Fruit fly (Drosophila melanogaster) whole organism, embryonic: ENCODE results near the gene CG43052.
A peak's percentile ranks its signal among the peaks of the same experiment; 100 is the strongest.

Source experiments
- ATbp ChIP-seq: fragments of 200-800 bp; sonication (Bioruptor generic); optimal IDR thresholded peaks from 2 replicates; lab custom pipeline; 2017; ENCODE audit warnings: missing biosample characterization, mild to moderate bottlenecking, missing genetic modification characterization, missing genetic modification reagents
- Blimp-1 ChIP-seq: fragments of 200-800 bp; sonication (Bioruptor generic); optimal IDR thresholded peaks from 3 replicates; lab custom pipeline; 2018; ENCODE audit warnings: missing biosample characterization, missing genetic modification characterization, mild to moderate bottlenecking, moderate library complexity, missing genetic modification reagents
- CG10543 ChIP-seq: fragments of 200-800 bp; sonication (Bioruptor generic); optimal IDR thresholded peaks from 3 replicates; lab custom pipeline; 2017; ENCODE audit warnings: missing biosample characterization, mild to moderate bottlenecking, missing genetic modification characterization, moderate library complexity
- CG10654 ChIP-seq: fragments of 200-800 bp; sonication (Bioruptor generic); optimal IDR thresholded peaks from 2 replicates; lab custom pipeline; 2016; ENCODE audit warnings: missing biosample characterization, missing genetic modification characterization
- CG11723 ChIP-seq: fragments of 200-800 bp; sonication (Bioruptor generic); optimal IDR thresholded peaks from 2 replicates; lab custom pipeline; 2017; ENCODE audit warnings: missing biosample characterization, mild to moderate bottlenecking, missing genetic modification characterization
- CG12299 ChIP-seq: fragments of 200-800 bp; sonication (Bioruptor generic); optimal IDR thresholded peaks from 2 replicates; lab custom pipeline; 2018; ENCODE audit warnings: missing biosample characterization, mild to moderate bottlenecking, missing genetic modification characterization
- CG15269 ChIP-seq: fragments of 200-800 bp; sonication (Bioruptor generic); optimal IDR thresholded peaks from 2 replicates; lab custom pipeline; 2018; ENCODE audit warnings: missing biosample characterization, mild to moderate bottlenecking, missing genetic modification characterization, moderate library complexity
- CG16813 ChIP-seq: fragments of 200-800 bp; sonication (Bioruptor generic); IDR thresholded peaks from 3 replicates; pipeline ENCODE4 v1.3.6; 2022; ENCODE audit warnings: missing biosample characterization, missing genetic modification characterization; ENCODE audit not compliant: partially characterized antibody
- CG2678 ChIP-seq: fragments of 200-800 bp; sonication (Bioruptor generic); optimal IDR thresholded peaks from 3 replicates; lab custom pipeline; 2019; ENCODE audit warnings: missing biosample characterization, mild to moderate bottlenecking, missing genetic modification characterization, moderate library complexity
- CG30431 ChIP-seq: fragments of 200-800 bp; sonication (Bioruptor generic); optimal IDR thresholded peaks from 2 replicates; lab custom pipeline; 2017; ENCODE audit warnings: missing biosample characterization, missing genetic modification characterization
- CG31365 ChIP-seq: fragments of 200-800 bp; sonication (Bioruptor generic); optimal IDR thresholded peaks from 2 replicates; lab custom pipeline; 2018; ENCODE audit warnings: missing biosample characterization, mild to moderate bottlenecking, missing genetic modification characterization
- CG3995 ChIP-seq: fragments of 200-800 bp; sonication (Bioruptor generic); optimal IDR thresholded peaks from 3 replicates; lab custom pipeline; 2016; ENCODE audit warnings: missing biosample characterization, missing genetic modification characterization
- CG4360 ChIP-seq: fragments of 200-800 bp; sonication (Bioruptor generic); IDR thresholded peaks from 2 replicates; pipeline ENCODE4 v1.3.6; 2022; ENCODE audit warnings: missing biosample characterization, missing genetic modification characterization
- CG4617 ChIP-seq: fragments of 200-800 bp; sonication (Bioruptor generic); optimal IDR thresholded peaks from 3 replicates; lab custom pipeline; 2016; ENCODE audit warnings: missing biosample characterization, missing genetic modification characterization, borderline replicate concordance
- CG4820 ChIP-seq: fragments of 200-800 bp; sonication (Bioruptor generic); optimal IDR thresholded peaks from 3 replicates; lab custom pipeline; 2016; ENCODE audit warnings: missing biosample characterization, missing genetic modification characterization
- CG6272 ChIP-seq: fragments of 200-800 bp; sonication (Bioruptor generic); IDR thresholded peaks from 2 replicates; pipeline ENCODE4 v1.3.6; 2022; ENCODE audit warnings: missing biosample characterization, missing genetic modification characterization
- CG7372 ChIP-seq: fragments of 200-800 bp; sonication (Bioruptor generic); IDR thresholded peaks from 2 replicates; pipeline ENCODE4 v1.3.6; 2022; ENCODE audit warnings: missing biosample characterization, missing genetic modification characterization
- CG8388 ChIP-seq: fragments of 200-800 bp; sonication (Bioruptor generic); optimal IDR thresholded peaks from 2 replicates; lab custom pipeline; 2019; ENCODE audit warnings: missing biosample characterization, mild to moderate bottlenecking, missing genetic modification characterization, moderate library complexity
- CG8478 ChIP-seq: fragments of >200 bp; optimal IDR thresholded peaks from 2 replicates; lab custom pipeline; 2018
- CG8765 ChIP-seq: fragments of 200-800 bp; sonication (Bioruptor generic); IDR thresholded peaks from 2 replicates; pipeline ENCODE4 v1.3.6; 2022; ENCODE audit warnings: missing biosample characterization, missing genetic modification characterization
- CG8924 ChIP-seq: fragments of 200-800 bp; optimal IDR thresholded peaks from 3 replicates; lab custom pipeline; 2019; ENCODE audit warnings: missing biosample characterization, mild to moderate bottlenecking, missing genetic modification characterization, moderate library complexity
- CoRest ChIP-seq: fragments of 200-800 bp; sonication (Bioruptor generic); optimal IDR thresholded peaks from 3 replicates; lab custom pipeline; 2018; ENCODE audit warnings: missing biosample characterization, mild to moderate bottlenecking, missing genetic modification characterization, moderate library complexity
- Doc2 ChIP-seq: fragments of 200-800 bp; sonication (Bioruptor generic); IDR thresholded peaks from 2 replicates; pipeline ENCODE4 v1.3.6; 2022; ENCODE audit warnings: missing biosample characterization, missing genetic modification characterization
- Doc3 ChIP-seq: fragments of 200-800 bp; sonication (Bioruptor generic); IDR thresholded peaks from 3 replicates; pipeline ENCODE4 v1.3.6; 2022; ENCODE audit warnings: missing biosample characterization, missing genetic modification characterization; ENCODE audit not compliant: partially characterized antibody
- Elba2 ChIP-seq: fragments of 200-800 bp; sonication (Bioruptor generic); optimal IDR thresholded peaks from 3 replicates; lab custom pipeline; 2016; ENCODE audit warnings: missing biosample characterization, missing genetic modification characterization
- H2.0 ChIP-seq: fragments of 200-800 bp; sonication (Bioruptor generic); IDR thresholded peaks from 2 replicates; pipeline ENCODE4 v1.3.6; 2022; ENCODE audit warnings: missing biosample characterization, missing genetic modification characterization
- HmgZ ChIP-seq: fragments of 200-800 bp; sonication (Bioruptor generic); optimal IDR thresholded peaks from 2 replicates; lab custom pipeline; 2018; ENCODE audit warnings: missing biosample characterization, mild to moderate bottlenecking, missing genetic modification characterization
- Hr3 ChIP-seq: fragments of 200-800 bp; sonication (Bioruptor generic); optimal IDR thresholded peaks from 3 replicates; lab custom pipeline; 2016; ENCODE audit warnings: missing biosample characterization, missing genetic modification characterization
- Hsf ChIP-seq: fragments of 200-800 bp; sonication (Bioruptor generic); optimal IDR thresholded peaks from 3 replicates; lab custom pipeline; 2016; ENCODE audit warnings: missing biosample characterization, missing genetic modification characterization
- Meics ChIP-seq: fragments of 200-800 bp; sonication (Bioruptor generic); optimal IDR thresholded peaks from 2 replicates; lab custom pipeline; 2017; ENCODE audit warnings: missing biosample characterization, mild to moderate bottlenecking, missing genetic modification characterization
- Oli ChIP-seq: fragments of 200-800 bp; sonication (Bioruptor generic); optimal IDR thresholded peaks from 2 replicates; lab custom pipeline; 2018; ENCODE audit warnings: missing biosample characterization, mild to moderate bottlenecking, missing genetic modification characterization, moderate library complexity
- Xrp1 ChIP-seq: fragments of 200-800 bp; sonication (Bioruptor generic); IDR thresholded peaks from 2 replicates; pipeline ENCODE4 v1.3.6; 2022; ENCODE audit warnings: missing biosample characterization, missing genetic modification characterization
- aop ChIP-seq: fragments of 200-800 bp; sonication (Bioruptor generic); IDR thresholded peaks from 2 replicates; pipeline ENCODE4 v1.3.6; 2022; ENCODE audit warnings: missing biosample characterization, missing genetic modification characterization
- bsh ChIP-seq, 2 experiments: fragments of 200-800 bp; sonication (Bioruptor generic); optimal IDR thresholded peaks; 2 replicates each; lab custom pipeline; 2017 to 2018; ENCODE audit warnings: mild to moderate bottlenecking in 2 of 2, missing biosample characterization in 2 of 2, missing genetic modification characterization in 2 of 2, moderate library complexity in 1 of 2
- dmrt99B ChIP-seq: fragments of 200-800 bp; sonication (Bioruptor generic); optimal IDR thresholded peaks from 2 replicates; lab custom pipeline; 2018; ENCODE audit warnings: missing biosample characterization, mild to moderate bottlenecking, missing genetic modification characterization, moderate library complexity
- fru ChIP-seq: fragments of >200 bp; optimal IDR thresholded peaks from 2 replicates; lab custom pipeline; 2017
- gcm ChIP-seq: fragments of 200-800 bp; sonication (Bioruptor generic); optimal IDR thresholded peaks from 2 replicates; lab custom pipeline; 2019; ENCODE audit warnings: missing biosample characterization, mild to moderate bottlenecking, missing genetic modification characterization, moderate library complexity
- gt ChIP-seq: fragments of 200-800 bp; sonication (Bioruptor generic); IDR thresholded peaks from 2 replicates; pipeline ENCODE4 v1.3.6; 2022; ENCODE audit warnings: missing biosample characterization, missing genetic modification characterization
- kah ChIP-seq: fragments of 200-800 bp; sonication (Bioruptor generic); optimal IDR thresholded peaks from 2 replicates; lab custom pipeline; 2018; ENCODE audit warnings: missing biosample characterization, mild to moderate bottlenecking, missing genetic modification characterization
- kay ChIP-seq: fragments of 200-800 bp; sonication (Bioruptor generic); optimal IDR thresholded peaks from 2 replicates; lab custom pipeline; 2016; ENCODE audit warnings: missing biosample characterization, missing genetic modification characterization
- luna ChIP-seq: fragments of 200-800 bp; sonication (Bioruptor generic); optimal IDR thresholded peaks from 2 replicates; lab custom pipeline; 2016; ENCODE audit warnings: missing biosample characterization, missing genetic modification characterization
- mam ChIP-seq: fragments of 200-800 bp; sonication (Bioruptor generic); optimal IDR thresholded peaks from 3 replicates; lab custom pipeline; 2016; ENCODE audit warnings: missing biosample characterization, missing genetic modification characterization
- mld ChIP-seq: fragments of 200-800 bp; sonication (Bioruptor generic); IDR thresholded peaks from 3 replicates; pipeline ENCODE4 v1.3.6; 2022; ENCODE audit warnings: missing biosample characterization, missing genetic modification characterization; ENCODE audit not compliant: partially characterized antibody
- org-1 ChIP-seq: fragments of 200-800 bp; sonication (Bioruptor generic); optimal IDR thresholded peaks from 2 replicates; lab custom pipeline; 2017; ENCODE audit warnings: missing biosample characterization, missing genetic modification characterization
- repo ChIP-seq: fragments of 200-800 bp; sonication (Bioruptor generic); optimal IDR thresholded peaks from 2 replicates; lab custom pipeline; 2016; ENCODE audit warnings: missing biosample characterization, missing genetic modification characterization
- sisA ChIP-seq: fragments of 200-800 bp; sonication (Bioruptor generic); IDR thresholded peaks from 2 replicates; pipeline ENCODE4 v1.3.6; 2022; ENCODE audit warnings: missing biosample characterization, missing genetic modification characterization
- slou ChIP-seq: fragments of 200-800 bp; sonication (Bioruptor generic); optimal IDR thresholded peaks from 3 replicates; lab custom pipeline; 2016; ENCODE audit warnings: missing biosample characterization, missing genetic modification characterization
- slp2 ChIP-seq: fragments of 200-800 bp; sonication (Bioruptor generic); optimal IDR thresholded peaks from 2 replicates; lab custom pipeline; 2016; ENCODE audit warnings: missing biosample characterization, missing genetic modification characterization
- sqz ChIP-seq: fragments of 200-800 bp; sonication (Bioruptor generic); optimal IDR thresholded peaks from 3 replicates; lab custom pipeline; 2018; ENCODE audit warnings: missing biosample characterization, mild to moderate bottlenecking, missing genetic modification characterization
- ssp ChIP-seq: fragments of 200-800 bp; sonication (Bioruptor generic); IDR thresholded peaks from 2 replicates; pipeline ENCODE4 v1.3.6; 2022; ENCODE audit warnings: missing biosample characterization, missing genetic modification characterization
- stwl ChIP-seq: fragments of 200-800 bp; sonication (Bioruptor generic); optimal IDR thresholded peaks from 3 replicates; lab custom pipeline; 2018; ENCODE audit warnings: missing biosample characterization, mild to moderate bottlenecking, missing genetic modification characterization, moderate library complexity
- tin ChIP-seq: fragments of 200-800 bp; sonication (Bioruptor generic); optimal IDR thresholded peaks from 3 replicates; lab custom pipeline; 2016; ENCODE audit warnings: missing biosample characterization, missing genetic modification characterization
- vnd ChIP-seq: fragments of 200-800 bp; sonication (Bioruptor generic); IDR thresholded peaks from 3 replicates; pipeline ENCODE4 v1.3.6; 2022; ENCODE audit warnings: missing biosample characterization, missing genetic modification characterization; ENCODE audit not compliant: partially characterized antibody

The CG43052 gene

DNA sequence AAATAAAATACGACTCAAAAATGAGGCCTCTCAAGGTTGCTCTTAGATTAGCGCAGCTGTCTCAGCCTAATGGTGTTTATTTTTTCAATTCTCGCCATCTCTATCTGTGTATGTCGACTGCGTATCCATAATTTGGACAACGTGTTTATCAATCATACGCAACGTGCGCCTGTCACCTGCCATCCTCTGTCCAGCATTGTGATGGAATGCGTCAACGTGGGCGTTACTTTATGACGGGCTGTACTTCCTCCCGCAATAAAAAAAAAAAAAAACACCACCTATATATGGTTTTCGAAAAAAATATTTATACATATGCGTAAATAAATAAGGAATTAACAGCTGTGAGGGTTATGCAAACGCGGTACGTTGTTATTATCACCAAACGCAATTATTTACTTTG lies 47.4 kb downstream of the CG43052 start (continued):
- TF ChIP-seq Hsf (GFP tag; lab: Kevin White, UChicago) (no peak), tin (GFP tag; lab: Kevin White, UChicago) (no peak), luna (GFP tag; lab: Kevin White, UChicago) (no peak), CG3995 (GFP tag; lab: Kevin White, UChicago) (no peak), mld (no peak), CG15269 (tag; lab: Kevin White, UChicago) (peak; percentile 25), mam (GFP tag; lab: Kevin White, UChicago) (no peak), CG8478 (lab: Kevin White, UChicago) (no peak), sisA (GFP tag; lab: Robert Waterston, UW) (no peak), HmgZ (tag; lab: Kevin White, UChicago) (no peak), Oli (tag; lab: Kevin White, UChicago) (no peak), CG2678 (tag; lab: Kevin White, UChicago) (peak; percentile 45), H2.0 (GFP tag; lab: Robert Waterston, UW) (no peak), CG12299 (tag; lab: Kevin White, UChicago) (no peak), CG8924 (tag; lab: Kevin White, UChicago) (no peak), Hr3 (no peak), fru (lab: Kevin White, UChicago) (no peak), Xrp1 (peak; percentile 16; the same call in 1 of the 2 replicates), ATbp (GFP tag; lab: Kevin White, UChicago) (no peak), ssp (no peak), CG7372 (GFP tag; lab: Robert Waterston, UW) (no peak), Doc2 (GFP tag; lab: Robert Waterston, UW) (no peak), Doc3 (no peak), slp2 (no peak), CG6272 (GFP tag; lab: Robert Waterston, UW) (no peak), CG16813 (GFP tag; lab: Robert Waterston, UW) (no peak), kah (GFP tag; lab: Kevin White, UChicago) (no peak), Elba2 (no peak), gcm (no peak), CG4360 (GFP tag; lab: Robert Waterston, UW) (no peak), stwl (tag; lab: Kevin White, UChicago) (no peak), gt (no peak), CG4617 (GFP tag; lab: Kevin White, UChicago) (no peak), slou (no peak), Blimp-1 (no peak), dmrt99B (tag; lab: Kevin White, UChicago) (no peak), CG8388 (GFP tag; lab: Kevin White, UChicago) (no peak), Meics (GFP tag; lab: Kevin White, UChicago) (peak; percentile 30), CoRest (tag; lab: Kevin White, UChicago) (no peak), CG10654 (no peak), bsh (GFP tag; optimal IDR thresholded peaks at IDR 0.05; lab: Kevin White, UChicago) (no peak), repo (GFP tag; lab: Kevin White, UChicago) (no peak), CG4820 (GFP tag; lab: Kevin White, UChicago) (no peak), sqz (GFP tag; lab: Kevin White, UChicago) (no peak), kay (GFP tag; lab: Kevin White, UChicago) (no peak), CG8765 (GFP tag; lab: Robert Waterston, UW) (no peak), CG30431 (GFP tag; lab: Kevin White, UChicago) (no peak), aop (no peak), CG31365 (tag; lab: Kevin White, UChicago) (no peak), CG11723 (no peak), CG10543 (peak; percentile 58), org-1 (GFP tag; lab: Kevin White, UChicago) (no peak), vnd (GFP tag; lab: Robert Waterston, UW) (no peak)
